Fruit fly (Drosophila melanogaster): ENCODE data around the gene pths.

The pths gene

dm6 chr2L:21162875-21163274 lies 19.8 kb downstream of the pths start, which contains the start of gene Nbr (continued):
- TF ChIP-seq PHDP (tag; optimal IDR thresholded peaks at IDR 0.05): no peak
- TF ChIP-seq Hmx (GFP tag; optimal IDR thresholded peaks at IDR 0.05): no peak
- TF ChIP-seq CG16779 (GFP tag; IDR thresholded peaks at IDR 0.05): no peak
- TF ChIP-seq sd (tag; optimal IDR thresholded peaks at IDR 0.05): no peak
- TF ChIP-seq Deaf1 (tag; optimal IDR thresholded peaks at IDR 0.05): no peak
- TF ChIP-seq CG13624 (GFP tag; optimal IDR thresholded peaks at IDR 0.05): no peak
- no peak for TF ChIP-seq cas (GFP tag; IDR thresholded peaks at IDR 0.05)
- TF ChIP-seq insv (GFP tag; optimal IDR thresholded peaks at IDR 0.05): peak in 1 of 2 experiments; percentile 15
- TF ChIP-seq CG11723 (GFP tag; optimal IDR thresholded peaks at IDR 0.05): no peak
- 0 out of 3 replicates have a peak, but pooled peaks have one; percentile 24 for TF ChIP-seq ci (GFP tag; IDR thresholded peaks at IDR 0.05)
- TF ChIP-seq bcd (GFP tag; optimal IDR thresholded peaks at IDR 0.05): no peak
- TF ChIP-seq CG15011 (GFP tag; optimal IDR thresholded peaks at IDR 0.05): no peak
- TF ChIP-seq CG9932 (GFP tag; IDR thresholded peaks at IDR 0.05): peak; percentile 51
- TF ChIP-seq sug (tag; optimal IDR thresholded peaks at IDR 0.05): no peak
- TF ChIP-seq CG18262 (tag; optimal IDR thresholded peaks at IDR 0.05): no peak
- TF ChIP-seq Awh (GFP tag; IDR thresholded peaks at IDR 0.05): no peak
- TF ChIP-seq Mes4 (GFP tag; optimal IDR thresholded peaks at IDR 0.05): no peak
- TF ChIP-seq ato (GFP tag; IDR thresholded peaks at IDR 0.05; ENCODE audit: partially characterized antibody): peak; percentile 33; the same call in 1 of the 2 replicates
- no peak for TF ChIP-seq Dp (GFP tag; optimal IDR thresholded peaks at IDR 0.05)
- no peak for TF ChIP-seq CG9817 (tag; optimal IDR thresholded peaks at IDR 0.05)
- TF ChIP-seq E2f2 (GFP tag; IDR thresholded peaks at IDR 0.05): 0 out of 2 replicates have a peak, but pooled peaks have one; percentile 38
- no peak for TF ChIP-seq CG32772 (GFP tag; IDR thresholded peaks at IDR 0.05)
- no peak for TF ChIP-seq CG7928 (GFP tag; optimal IDR thresholded peaks at IDR 0.05)
- peak; percentile 46; the same call in 1 of the 2 replicates for TF ChIP-seq CG6272 (GFP tag; IDR thresholded peaks at IDR 0.05)
- TF ChIP-seq bbx (GFP tag; IDR thresholded peaks at IDR 0.05; ENCODE audit: partially characterized antibody): peak; percentile 67
- TF ChIP-seq sc (optimal IDR thresholded peaks at IDR 0.05): no peak
- TF ChIP-seq sc (GFP tag; optimal IDR thresholded peaks at IDR 0.05): no peak
- TF ChIP-seq Gug (GFP tag; IDR thresholded peaks at IDR 0.05): peak; percentile 51; the same call in 2 of the 4 replicates
- no peak for TF ChIP-seq z (GFP tag; IDR thresholded peaks at IDR 0.05)
- no peak for TF ChIP-seq so (GFP tag; IDR thresholded peaks at IDR 0.05)
- no peak for TF ChIP-seq Atf6 (GFP tag; IDR thresholded peaks at IDR 0.05)
- no peak for TF ChIP-seq klu (GFP tag; IDR thresholded peaks at IDR 0.05)
- no peak for TF ChIP-seq CG9437 (GFP tag; optimal IDR thresholded peaks at IDR 0.05)
- TF ChIP-seq fd102C (GFP tag; optimal IDR thresholded peaks at IDR 0.05): no peak
- no peak for TF ChIP-seq CG14050 (GFP tag; IDR thresholded peaks at IDR 0.05)
- no peak for TF ChIP-seq Hey (tag; optimal IDR thresholded peaks at IDR 0.05)
- peak; percentile 17 for TF ChIP-seq CG12659 (GFP tag; optimal IDR thresholded peaks at IDR 0.05)
- TF ChIP-seq jing (GFP tag; optimal IDR thresholded peaks at IDR 0.05): no peak
- no peak for TF ChIP-seq CG11696 (GFP tag; IDR thresholded peaks at IDR 0.05)
- TF ChIP-seq gsb (GFP tag; IDR thresholded peaks at IDR 0.05): no peak
- 0 out of 3 replicates have a peak, but pooled peaks have one; percentile 19 for TF ChIP-seq vnd (GFP tag; IDR thresholded peaks at IDR 0.05; ENCODE audit: partially characterized antibody)
- peak; percentile 54; the same call in 2 of the 3 replicates for TF ChIP-seq CG16813 (GFP tag; IDR thresholded peaks at IDR 0.05; ENCODE audit: partially characterized antibody)
- TF ChIP-seq exex (tag; optimal IDR thresholded peaks at IDR 0.05): no peak
- TF ChIP-seq HLH3B (GFP tag; IDR thresholded peaks at IDR 0.05): 0 out of 2 replicates have a peak, but pooled peaks have one; percentile 4
- TF ChIP-seq lov (optimal IDR thresholded peaks at IDR 0.05): no peak
- no peak for TF ChIP-seq lov (GFP tag; IDR thresholded peaks at IDR 0.05)
- TF ChIP-seq CG13287 (GFP tag; IDR thresholded peaks at IDR 0.05; ENCODE audit: partially characterized antibody): peak; percentile 61
- no peak for TF ChIP-seq org-1 (GFP tag; optimal IDR thresholded peaks at IDR 0.05)
- no peak for TF ChIP-seq CG16815 (GFP tag; optimal IDR thresholded peaks at IDR 0.05)
- peak; percentile 87 for TF ChIP-seq MESR4 (GFP tag; optimal IDR thresholded peaks at IDR 0.05)
- no peak for TF ChIP-seq vfl (GFP tag; optimal IDR thresholded peaks at IDR 0.05)
- TF ChIP-seq NFAT (GFP tag; IDR thresholded peaks at IDR 0.05): peak; percentile 44; the same call in 1 of the 2 replicates
